Fruit fly (Drosophila melanogaster) Kc167 (cell line): ENCODE data around the gene Art3.

Source experiments
- Myc ChIP-seq: fragments of >200 bp; optimal IDR thresholded peaks from 2 replicates; lab custom pipeline; 2017; ENCODE audit warnings: missing external identifiers
- Sin3A ChIP-seq: fragments of >200 bp; optimal IDR thresholded peaks from 2 replicates; lab custom pipeline; 2018; ENCODE audit warnings: missing external identifiers
- insv ChIP-seq: fragments of >200 bp; optimal IDR thresholded peaks from 3 replicates; lab custom pipeline; 2018; ENCODE audit warnings: missing external identifiers
- psq ChIP-seq: fragments of >200 bp; optimal IDR thresholded peaks from 2 replicates; lab custom pipeline; 2017; ENCODE audit warnings: missing external identifiers
- ttk ChIP-seq: sonication (Bioruptor generic); optimal IDR thresholded peaks from 2 replicates; lab custom pipeline; 2017; ENCODE audit warnings: missing external identifiers

dm6 chr3R:15250454-15250853 is 21.2 kb upstream of the Art3 start:
- TF ChIP-seq ttk (lab: Kevin White, UChicago) (no peak), Myc (lab: Kevin White, UChicago) (no peak), psq (lab: Kevin White, UChicago) (no peak), Sin3A (lab: Kevin White, UChicago) (no peak), insv (lab: Kevin White, UChicago) (no peak)
